Worm (Caenorhabditis elegans) whole organism, L2 larva: ENCODE measurements around the gene pqn-94.

Experiments
- C34F6.9 ChIP-seq: fragments of 150-350 bp; optimal IDR thresholded peaks from 2 replicates; lab custom pipeline; 2014; ENCODE audit warnings: missing biosample characterization, missing genetic modification characterization
- F13H6.1 ChIP-seq: sonication (generic microtip); optimal IDR thresholded peaks from 2 replicates; lab custom pipeline; 2016; ENCODE audit warnings: missing genetic modification characterization, missing compliant biosample characterization
- Y55F3AM.14 ChIP-seq: fragments of 200-800 bp; sonication (Bioruptor generic); optimal IDR thresholded peaks from 2 replicates; lab custom pipeline; 2018; ENCODE audit warnings: mild to moderate bottlenecking, missing genetic modification characterization, missing compliant biosample characterization
- alr-1 ChIP-seq: fragments of 150-350 bp; optimal IDR thresholded peaks from 2 replicates; lab custom pipeline; 2014; ENCODE audit warnings: missing biosample characterization, missing genetic modification characterization
- aly-2 ChIP-seq: fragments of 150-350 bp; optimal IDR thresholded peaks from 2 replicates; lab custom pipeline; 2014; ENCODE audit warnings: missing biosample characterization, missing genetic modification characterization
- ceh-16 ChIP-seq: fragments of 150-350 bp; optimal IDR thresholded peaks from 2 replicates; lab custom pipeline; 2014; ENCODE audit warnings: missing biosample characterization, missing genetic modification characterization
- ceh-82 ChIP-seq: fragments of 150-350 bp; optimal IDR thresholded peaks from 2 replicates; lab custom pipeline; 2014; ENCODE audit warnings: missing biosample characterization, missing genetic modification characterization
- crh-2 ChIP-seq: sonication (generic microtip); optimal IDR thresholded peaks from 2 replicates; lab custom pipeline; 2017; ENCODE audit warnings: missing biosample characterization, missing genetic modification characterization
- egl-27 ChIP-seq: sonication (generic microtip); optimal IDR thresholded peaks from 3 replicates; lab custom pipeline; 2017; ENCODE audit warnings: missing biosample characterization, missing genetic modification reagents, missing genetic modification characterization
- fos-1 ChIP-seq: fragments of 150-350 bp; optimal IDR thresholded peaks from 2 replicates; lab custom pipeline; 2014; ENCODE audit warnings: missing biosample characterization, missing genetic modification characterization
- gmeb-1 ChIP-seq: fragments of 150-350 bp; optimal IDR thresholded peaks from 2 replicates; lab custom pipeline; 2014; ENCODE audit warnings: missing biosample characterization, missing genetic modification characterization
- lin-11 ChIP-seq: fragments of 150-350 bp; sonication (generic microtip); optimal IDR thresholded peaks from 2 replicates; lab custom pipeline; 2014; ENCODE audit warnings: missing biosample characterization, missing genetic modification characterization, inconsistent platforms, mixed read lengths
- lin-13 ChIP-seq: fragments of 150-350 bp; optimal IDR thresholded peaks from 2 replicates; lab custom pipeline; 2014; ENCODE audit warnings: missing biosample characterization, missing genetic modification reagents, missing genetic modification characterization
- lin-39 ChIP-seq: fragments of 150-350 bp; optimal IDR thresholded peaks from 2 replicates; lab custom pipeline; 2014; ENCODE audit warnings: missing biosample characterization, missing genetic modification reagents, missing genetic modification characterization
- lsy-2 ChIP-seq, 2 experiments: fragments of 150-350 bp in 1 of 2; sonication (generic microtip) in 1 of 2; optimal IDR thresholded peaks; 2 replicates each; lab custom pipeline; 2014 to 2017; ENCODE audit warnings: missing biosample characterization in 2 of 2, missing genetic modification characterization in 2 of 2
- mab-5 ChIP-seq: fragments of 150-350 bp; optimal IDR thresholded peaks from 2 replicates; lab custom pipeline; 2014; ENCODE audit warnings: missing biosample characterization, missing genetic modification characterization
- mdl-1 ChIP-seq, 2 experiments: fragments of 150-350 bp in 1 of 2; sonication (generic microtip) in 1 of 2; optimal IDR thresholded peaks; 2 replicates each; lab custom pipeline; 2017; ENCODE audit warnings: missing biosample characterization in 2 of 2, missing genetic modification characterization in 2 of 2
- nhr-12 ChIP-seq: fragments of 150-350 bp; optimal IDR thresholded peaks from 2 replicates; lab custom pipeline; 2014; ENCODE audit warnings: missing biosample characterization, missing genetic modification characterization
- nhr-129 ChIP-seq: fragments of 150-350 bp; optimal IDR thresholded peaks from 2 replicates; lab custom pipeline; 2014; ENCODE audit warnings: missing biosample characterization, missing genetic modification characterization
- nhr-21 ChIP-seq: fragments of 150-350 bp; optimal IDR thresholded peaks from 2 replicates; lab custom pipeline; 2014; ENCODE audit warnings: missing biosample characterization, missing genetic modification characterization
- nhr-237 ChIP-seq: fragments of 150-350 bp; optimal IDR thresholded peaks from 2 replicates; lab custom pipeline; 2014; ENCODE audit warnings: missing biosample characterization, missing genetic modification characterization
- nhr-25 ChIP-seq: fragments of 150-350 bp; sonication (generic microtip); optimal IDR thresholded peaks from 3 replicates; lab custom pipeline; 2014; ENCODE audit warnings: missing biosample characterization, missing genetic modification characterization
- nhr-77 ChIP-seq: fragments of 150-350 bp; optimal IDR thresholded peaks from 2 replicates; lab custom pipeline; 2014; ENCODE audit warnings: missing biosample characterization, missing genetic modification characterization
- peb-1 ChIP-seq: fragments of 150-350 bp; optimal IDR thresholded peaks from 2 replicates; lab custom pipeline; 2014; ENCODE audit warnings: missing biosample characterization, missing genetic modification characterization
- sem-4 ChIP-seq: fragments of 150-350 bp; optimal IDR thresholded peaks from 2 replicates; lab custom pipeline; 2014; ENCODE audit warnings: missing biosample characterization, missing genetic modification reagents, missing genetic modification characterization
- skn-1 ChIP-seq: sonication (generic microtip); optimal IDR thresholded peaks from 2 replicates; lab custom pipeline; 2017; ENCODE audit warnings: missing biosample characterization, missing genetic modification characterization
- sma-3 ChIP-seq: sonication (generic microtip); optimal IDR thresholded peaks from 2 replicates; lab custom pipeline; 2016; ENCODE audit warnings: missing genetic modification reagents, missing genetic modification characterization, missing compliant biosample characterization
- sma-9 ChIP-seq, 2 experiments: fragments of 150-350 bp in 1 of 2; sonication (generic microtip) in 1 of 2; optimal IDR thresholded peaks; 2 replicates each; lab custom pipeline; 2014 to 2016; ENCODE audit warnings: missing genetic modification characterization in 2 of 2, mild to moderate bottlenecking in 1 of 2, missing biosample characterization in 1 of 2, missing compliant biosample characterization in 1 of 2, missing genetic modification reagents in 1 of 2, moderate library complexity in 1 of 2
- unc-39 ChIP-seq: fragments of 150-350 bp; optimal IDR thresholded peaks from 2 replicates; lab custom pipeline; 2014; ENCODE audit warnings: missing biosample characterization, missing genetic modification characterization
- unc-55 ChIP-seq: fragments of 150-350 bp; sonication (generic microtip); optimal IDR thresholded peaks from 3 replicates; lab custom pipeline; 2014; ENCODE audit warnings: missing biosample characterization, missing genetic modification reagents, missing genetic modification characterization
- unc-62 ChIP-seq: fragments of 150-350 bp; optimal IDR thresholded peaks from 2 replicates; lab custom pipeline; 2014; ENCODE audit warnings: missing biosample characterization, missing genetic modification reagents, missing genetic modification characterization
- zag-1 ChIP-seq: fragments of 150-350 bp; optimal IDR thresholded peaks from 2 replicates; lab custom pipeline; 2014; ENCODE audit warnings: missing biosample characterization, missing genetic modification characterization
- ztf-4 ChIP-seq: fragments of 150-350 bp; optimal IDR thresholded peaks from 2 replicates; lab custom pipeline; 2014; ENCODE audit warnings: missing biosample characterization, missing genetic modification characterization

The pqn-94 gene

ce11 chrV:20266992-20267391 is 12.7 kb downstream of the pqn-94 start, which contains the start of gene mdt-17:
TSS of gene mdt-17 (minus strand) at chrV:20267247.
- no peak for TF ChIP-seq egl-27 (tag; lab: Kevin White, UChicago)
- no peak for TF ChIP-seq sma-3
- TF ChIP-seq nhr-21 (tag; lab: Kevin White, UChicago): no peak
- TF ChIP-seq zag-1: no peak
- TF ChIP-seq Y55F3AM.14: no peak
- TF ChIP-seq gmeb-1 (tag; lab: Kevin White, UChicago): no peak
- no peak for TF ChIP-seq lin-13 (GFP tag; lab: Kevin White, UChicago)
- no peak for TF ChIP-seq alr-1
- TF ChIP-seq sma-9 (GFP tag; optimal IDR thresholded peaks at IDR 0.05; lab: Kevin White, UChicago): no peak
- TF ChIP-seq sma-9 (tag; optimal IDR thresholded peaks at IDR 0.05; lab: Kevin White, UChicago): no peak
- TF ChIP-seq mab-5 (tag; lab: Kevin White, UChicago): no peak
- TF ChIP-seq ceh-82 (tag; lab: Kevin White, UChicago): no peak
- TF ChIP-seq unc-62 (GFP tag; lab: Kevin White, UChicago): no peak
- TF ChIP-seq ceh-16 (tag; lab: Kevin White, UChicago): no peak

- TF ChIP-seq unc-55 (GFP tag; lab: Kevin White, UChicago): peak; percentile 66
- TF ChIP-seq nhr-25 (tag; lab: Kevin White, UChicago): no peak
- peak; percentile 27 for TF ChIP-seq egl-27 (tag; lab: Kevin White, UChicago)
- TF ChIP-seq nhr-129 (tag; lab: Kevin White, UChicago): peak; percentile 38
- TF ChIP-seq C34F6.9 (tag; lab: Kevin White, UChicago): peak; percentile 47
- TF ChIP-seq gmeb-1 (tag; lab: Kevin White, UChicago): peak; percentile 39
- no peak for TF ChIP-seq peb-1 (tag; lab: Kevin White, UChicago)
- no peak for TF ChIP-seq ztf-4
- TF ChIP-seq F13H6.1 (tag; lab: Kevin White, UChicago): peak; percentile 42
- TF ChIP-seq crh-2 (tag; lab: Kevin White, UChicago): peak; percentile 10
- no peak for TF ChIP-seq aly-2 (tag; lab: Kevin White, UChicago)
- TF ChIP-seq sem-4 (tag; lab: Kevin White, UChicago): no peak
- TF ChIP-seq ceh-82 (tag; lab: Kevin White, UChicago): no peak
- TF ChIP-seq lin-11: no peak
- peak; percentile 29 for TF ChIP-seq lin-13 (GFP tag; lab: Kevin White, UChicago)
- TF ChIP-seq nhr-77 (tag; lab: Kevin White, UChicago): no peak
- peak; percentile 25 to 47 for TF ChIP-seq mdl-1 (tag; optimal IDR thresholded peaks at IDR 0.05; lab: Kevin White, UChicago)
- TF ChIP-seq skn-1 (tag; lab: Kevin White, UChicago): no peak
- TF ChIP-seq sma-9 (GFP tag; optimal IDR thresholded peaks at IDR 0.05; lab: Kevin White, UChicago): no peak
- TF ChIP-seq sma-9 (tag; optimal IDR thresholded peaks at IDR 0.05; lab: Kevin White, UChicago): no peak
- peak; percentile 18 for TF ChIP-seq zag-1
- TF ChIP-seq nhr-12 (tag; lab: Kevin White, UChicago): no peak
- TF ChIP-seq unc-39 (tag; lab: Kevin White, UChicago): no peak
- no peak for TF ChIP-seq ceh-16 (tag; lab: Kevin White, UChicago)
- TF ChIP-seq mab-5 (tag; lab: Kevin White, UChicago): peak; percentile 7
- TF ChIP-seq lsy-2 (tag; optimal IDR thresholded peaks at IDR 0.05; lab: Kevin White, UChicago): peak; percentile 18 to 47
Measured at ce11 chrV:20249438-20250120, 30.1 kb downstream of the pqn-94 start, which contains the start of gene swsn-1. TSS of gene swsn-1 (minus strand) at chrV:20249488.

- no peak for TF ChIP-seq lin-39 (tag; lab: Kevin White, UChicago)
- TF ChIP-seq fos-1 (tag; lab: Kevin White, UChicago): no peak
- TF ChIP-seq lin-13 (GFP tag; lab: Kevin White, UChicago): no peak
- TF ChIP-seq Y55F3AM.14: no peak
- no peak for TF ChIP-seq mdl-1 (tag; optimal IDR thresholded peaks at IDR 0.05; lab: Kevin White, UChicago)
- TF ChIP-seq lin-11: no peak
- no peak for TF ChIP-seq unc-55 (GFP tag; lab: Kevin White, UChicago)
- no peak for TF ChIP-seq egl-27 (tag; lab: Kevin White, UChicago)
- TF ChIP-seq nhr-237: no peak
- TF ChIP-seq skn-1 (tag; lab: Kevin White, UChicago): no peak
- no peak for TF ChIP-seq nhr-77 (tag; lab: Kevin White, UChicago)
- TF ChIP-seq ceh-82 (tag; lab: Kevin White, UChicago): no peak
- TF ChIP-seq sma-9 (GFP tag; optimal IDR thresholded peaks at IDR 0.05; lab: Kevin White, UChicago): no peak
- no peak for TF ChIP-seq sma-9 (tag; optimal IDR thresholded peaks at IDR 0.05; lab: Kevin White, UChicago)
- no peak for TF ChIP-seq nhr-21 (tag; lab: Kevin White, UChicago)
- no peak for TF ChIP-seq ztf-4
Measured at ce11 chrV:20241243-20241862, 38.3 kb downstream of the pqn-94 start.
